Worm (Caenorhabditis elegans): ENCODE measurements around the gene nhr-119.

The nhr-119 gene

ce11 chrII:2757954-2758353 lies 42.4 kb downstream of the nhr-119 start, which contains the start of gene F29A7.8:
F29A7.8 (minus strand) TSS chrII:2758054.
- TF ChIP-seq lin-39 (tag; optimal IDR thresholded peaks at IDR 0.05), result no peak
- TF ChIP-seq daf-19 (GFP tag; conservative IDR thresholded peaks at IDR 0.05), result no peak
- TF ChIP-seq ceh-32 (tag; optimal IDR thresholded peaks at IDR 0.05; ENCODE audit: poor library complexity), result no peak
- TF ChIP-seq Y105C5A.15 (GFP tag; IDR thresholded peaks at IDR 0.05), result no peak
- no peak for TF ChIP-seq nhr-111 (GFP tag; optimal IDR thresholded peaks at IDR 0.05)
- TF ChIP-seq nhr-42 (GFP tag; IDR thresholded peaks at IDR 0.05), result no peak
- TF ChIP-seq aha-1 (tag), result peak; percentile 12

DNA sequence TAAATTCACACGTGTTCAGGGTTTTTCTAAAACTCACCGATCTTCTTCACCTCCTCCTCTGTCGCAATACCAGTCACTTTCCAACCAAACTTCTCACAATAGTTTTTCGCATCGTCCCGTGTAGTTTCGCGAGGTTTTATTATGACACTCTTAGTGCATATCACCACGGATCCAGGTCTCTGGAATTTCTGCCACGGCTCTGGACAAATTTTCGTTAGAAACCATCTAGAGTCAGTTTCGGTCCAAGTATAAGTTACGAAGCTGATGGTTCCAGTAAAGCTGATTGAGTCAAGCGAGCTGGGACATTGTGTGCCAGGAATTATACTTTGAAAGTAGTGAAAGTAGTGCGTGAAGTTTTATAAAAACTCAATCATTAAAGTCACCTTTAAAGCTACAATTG lies 44.0 kb downstream of the nhr-119 start:
- TF ChIP-seq ama-1 (optimal IDR thresholded peaks at IDR 0.05), result no peak
- TF ChIP-seq aha-1 (tag), result peak; percentile 53
- no peak for TF ChIP-seq mxl-2 (GFP tag; conservative IDR thresholded peaks at IDR 0.05)
- peak in 1 of 2 experiments; percentile 94 for TF ChIP-seq unc-62 (GFP tag; optimal IDR thresholded peaks at IDR 0.05 in 1 of 2)
- TF ChIP-seq unc-62 (tag; optimal IDR thresholded peaks at IDR 0.05), result no peak

ce11 chrII:2754595-2754994 lies 45.8 kb downstream of the nhr-119 start:
- TF ChIP-seq set-16 (GFP tag; IDR thresholded peaks at IDR 0.05) (peak; percentile 91), Y5F2A.4 (GFP tag; optimal IDR thresholded peaks at IDR 0.05) (no peak)

ce11 chrII:2752999-2753398 lies 47.4 kb downstream of the nhr-119 start, which contains the start of gene F29A7.3:
F29A7.3 (plus strand) TSS chrII:2753299.
- TF ChIP-seq hlh-30 (tag; optimal IDR thresholded peaks at IDR 0.05; ENCODE audit: insufficient read depth) (no peak), daf-12 (tag; optimal IDR thresholded peaks at IDR 0.05) (no peak), dmd-9 (GFP tag; IDR thresholded peaks at IDR 0.05) (no peak), madf-5 (GFP tag; IDR thresholded peaks at IDR 0.05) (no peak), madf-9 (GFP tag; conservative IDR thresholded peaks at IDR 0.05) (no peak), F44E2.7 (GFP tag; IDR thresholded peaks at IDR 0.05) (no peak), nhr-6 (tag; optimal IDR thresholded peaks at IDR 0.05) (no peak), skn-1 (tag; optimal IDR thresholded peaks at IDR 0.05) (no peak), ceh-20 (GFP tag; IDR thresholded peaks at IDR 0.05) (no peak), nhr-10 (tag; optimal IDR thresholded peaks at IDR 0.05) (no peak), zip-2 (tag; optimal IDR thresholded peaks at IDR 0.05) (no peak), tra-1 (GFP tag; IDR thresholded peaks at IDR 0.05) (no peak)

DNA sequence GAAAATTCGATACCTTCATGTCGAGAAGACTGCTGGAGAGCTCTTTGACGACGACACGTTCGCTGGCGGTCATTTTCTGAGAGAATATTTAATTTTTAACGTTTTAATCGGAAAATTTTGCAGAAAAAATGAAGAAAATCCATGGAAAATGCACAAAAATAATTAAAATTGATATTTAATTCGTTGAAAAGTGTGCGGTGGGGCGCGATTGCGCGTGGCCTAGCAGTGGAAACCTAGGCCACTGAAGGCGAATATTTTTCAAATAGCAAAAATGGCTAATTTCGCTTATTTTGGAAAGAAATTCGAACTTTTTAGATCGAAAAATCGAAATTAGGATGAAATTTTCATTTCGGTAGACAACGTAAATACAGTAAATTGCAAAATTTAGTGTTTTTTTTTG lies 47.9 kb downstream of the nhr-119 start, which contains the start of gene F29A7.6:
F29A7.6 (minus strand) TSS at position 76 of the 400 bp plus-strand sequence.
- TF ChIP-seq jun-1 (tag; optimal IDR thresholded peaks at IDR 0.05), result no peak
- no peak for TF ChIP-seq set-16 (GFP tag; IDR thresholded peaks at IDR 0.05)
- TF ChIP-seq zag-1 (tag; optimal IDR thresholded peaks at IDR 0.05), result no peak
- no peak for TF ChIP-seq ceh-62 (tag; optimal IDR thresholded peaks at IDR 0.05)
- 0 out of 2 replicates have a peak, but pooled peaks have one; percentile 6 for TF ChIP-seq tra-1 (GFP tag; IDR thresholded peaks at IDR 0.05)
- no peak for TF ChIP-seq attf-4 (tag; optimal IDR thresholded peaks at IDR 0.05)
- TF ChIP-seq dmd-6 (GFP tag; IDR thresholded peaks at IDR 0.05), result peak; percentile 50; the same call in 1 of the 2 replicates
- TF ChIP-seq R02D3.7 (tag; optimal IDR thresholded peaks at IDR 0.05), result no peak
- no peak for TF ChIP-seq F37D6.2 (tag; optimal IDR thresholded peaks at IDR 0.05)
- TF ChIP-seq lin-29 (GFP tag; IDR thresholded peaks at IDR 0.05), result no peak
- TF ChIP-seq daf-19 (GFP tag; conservative IDR thresholded peaks at IDR 0.05), result no peak
- TF ChIP-seq nhr-102 (tag; optimal IDR thresholded peaks at IDR 0.05), result no peak
- no peak for TF ChIP-seq ceh-20 (GFP tag; IDR thresholded peaks at IDR 0.05)
- no peak for TF ChIP-seq unc-39 (tag; optimal IDR thresholded peaks at IDR 0.05)
- TF ChIP-seq ztf-7 (tag; optimal IDR thresholded peaks at IDR 0.05), result no peak
- no peak for TF ChIP-seq lin-1 (GFP tag; IDR thresholded peaks at IDR 0.05)
- no peak for TF ChIP-seq lin-13 (GFP tag; optimal IDR thresholded peaks at IDR 0.05)
- no peak for TF ChIP-seq D1046.2 (GFP tag; IDR thresholded peaks at IDR 0.05)
- TF ChIP-seq spr-1 (tag; optimal IDR thresholded peaks at IDR 0.05), result no peak
- no peak for TF ChIP-seq arid-1 (GFP tag; conservative IDR thresholded peaks at IDR 0.05)
- peak; percentile 56 for TF ChIP-seq dpl-1 (GFP tag; optimal IDR thresholded peaks at IDR 0.05)
- no peak for TF ChIP-seq nhr-25 (tag; optimal IDR thresholded peaks at IDR 0.05; ENCODE audit: borderline replicate concordance, insufficient read depth)
- no peak for TF ChIP-seq mxl-2 (GFP tag; conservative IDR thresholded peaks at IDR 0.05)
- TF ChIP-seq nhr-76 (tag; optimal IDR thresholded peaks at IDR 0.05), result no peak
- no peak for TF ChIP-seq php-3 (GFP tag; IDR thresholded peaks at IDR 0.05)
- no peak for TF ChIP-seq nhr-42 (GFP tag; IDR thresholded peaks at IDR 0.05)
- no peak for TF ChIP-seq zip-11 (GFP tag; IDR thresholded peaks at IDR 0.05)

Measured in whole organism, L4 larva.